Worm (Caenorhabditis elegans): ENCODE measurements around the gene K09C4.1.

Gene K09C4.1

DNA sequence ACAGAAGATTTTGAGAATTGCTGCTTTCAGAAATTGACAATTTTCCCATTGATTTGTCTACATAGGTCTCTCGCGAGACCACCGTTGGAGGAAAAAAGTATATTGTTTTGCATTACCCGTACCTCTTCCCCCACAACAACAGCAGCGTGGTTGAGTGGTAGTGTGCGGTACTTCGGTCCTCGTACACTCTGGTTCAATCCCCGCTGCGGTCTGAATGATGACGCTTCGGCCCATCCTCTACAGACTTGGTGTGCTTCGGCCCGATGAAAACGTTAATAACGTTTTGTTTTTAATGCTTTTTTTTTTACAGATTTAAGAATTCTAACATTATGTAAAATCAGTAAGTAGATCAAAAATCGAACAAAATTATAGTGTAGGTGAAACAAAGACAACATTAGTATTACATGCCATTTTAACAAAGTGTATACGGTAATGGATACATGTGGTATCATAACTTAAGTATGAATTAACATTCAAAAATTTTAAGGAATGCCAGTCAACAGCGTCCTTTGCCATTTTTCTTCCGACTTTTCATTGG lies 49.3 kb downstream of the K09C4.1 start, which contains the start of gene ZK816.3 (continued):
- TF ChIP-seq nhr-90 (tag; optimal IDR thresholded peaks at IDR 0.05; ENCODE audit: poor library complexity) (peak; percentile 63), snpc-4 (tag; optimal IDR thresholded peaks at IDR 0.05) (no peak), zag-1 (tag; optimal IDR thresholded peaks at IDR 0.05) (no peak), lin-15B (tag; optimal IDR thresholded peaks at IDR 0.05) (no peak), fkh-8 (tag; optimal IDR thresholded peaks at IDR 0.05) (no peak), aha-1 (tag; optimal IDR thresholded peaks at IDR 0.05) (no peak), ceh-90 (tag; optimal IDR thresholded peaks at IDR 0.05) (no peak), pag-3 (tag; optimal IDR thresholded peaks at IDR 0.05; ENCODE audit: borderline replicate concordance, insufficient read depth) (no peak), hlh-17 (GFP tag; optimal IDR thresholded peaks at IDR 0.05; ENCODE audit: borderline replicate concordance) (no peak), irx-1 (tag; optimal IDR thresholded peaks at IDR 0.05) (no peak), swsn-7 (tag; optimal IDR thresholded peaks at IDR 0.05) (no peak), lin-39 (tag; optimal IDR thresholded peaks at IDR 0.05) (no peak), ceh-8 (GFP tag; optimal IDR thresholded peaks at IDR 0.05) (no peak), blmp-1 (tag; optimal IDR thresholded peaks at IDR 0.05) (no peak), vab-15 (tag; optimal IDR thresholded peaks at IDR 0.05) (no peak), nhr-28 (tag; optimal IDR thresholded peaks at IDR 0.05) (no peak), grh-1 (GFP tag; IDR thresholded peaks at IDR 0.05) (no peak), nhr-237 (tag; optimal IDR thresholded peaks at IDR 0.05) (no peak), fkh-10 (GFP tag; optimal IDR thresholded peaks at IDR 0.05) (no peak), C04F5.9 (tag; optimal IDR thresholded peaks at IDR 0.05) (no peak), dpl-1 (GFP tag; optimal IDR thresholded peaks at IDR 0.05) (no peak), ceh-88 (GFP tag; IDR thresholded peaks at IDR 0.05) (no peak), nhr-77 (tag; optimal IDR thresholded peaks at IDR 0.05) (no peak), fos-1 (tag; optimal IDR thresholded peaks at IDR 0.05) (no peak), sup-37 (GFP tag; optimal IDR thresholded peaks at IDR 0.05) (no peak), fkh-4 (tag; optimal IDR thresholded peaks at IDR 0.05; ENCODE audit: borderline replicate concordance) (no peak), unc-62 (GFP tag; optimal IDR thresholded peaks at IDR 0.05) (no peak), F16B12.6 (tag; optimal IDR thresholded peaks at IDR 0.05) (no peak), tlp-1 (tag; optimal IDR thresholded peaks at IDR 0.05) (no peak), nhr-85 (tag) (no peak), unc-86 (tag; optimal IDR thresholded peaks at IDR 0.05) (no peak), dsc-1 (tag; optimal IDR thresholded peaks at IDR 0.05) (no peak), rnt-1 (tag; optimal IDR thresholded peaks at IDR 0.05) (peak; percentile 64), nhr-20 (tag; optimal IDR thresholded peaks at IDR 0.05) (peak; percentile 41), lin-14 (GFP tag; optimal IDR thresholded peaks at IDR 0.05) (peak; percentile 36), ceh-63 (GFP tag; optimal IDR thresholded peaks at IDR 0.05) (no peak), ceh-82 (tag; optimal IDR thresholded peaks at IDR 0.05) (no peak), nhr-19 (GFP tag; conservative IDR thresholded peaks at IDR 0.05) (peak; percentile 30; the same call in 1 of the 2 replicates), skn-1 (tag; optimal IDR thresholded peaks at IDR 0.05) (peak; percentile 46), nhr-12 (tag; optimal IDR thresholded peaks at IDR 0.05) (no peak), Y116A8C.19 (tag; optimal IDR thresholded peaks at IDR 0.05; ENCODE audit: borderline replicate concordance) (no peak), unc-98 (GFP tag; IDR thresholded peaks at IDR 0.05) (no peak), ama-1 (optimal IDR thresholded peaks at IDR 0.05) (no peak), mab-9 (GFP tag; IDR thresholded peaks at IDR 0.05) (no peak), C16A3.4 (tag; optimal IDR thresholded peaks at IDR 0.05) (peak; percentile 23), egl-13 (tag; optimal IDR thresholded peaks at IDR 0.05) (no peak), nhr-47 (tag; optimal IDR thresholded peaks at IDR 0.05) (peak; percentile 41), mdl-1 (tag; optimal IDR thresholded peaks at IDR 0.05) (no peak), ets-5 (GFP tag; IDR thresholded peaks at IDR 0.05) (no peak), pqm-1 (tag; optimal IDR thresholded peaks at IDR 0.05) (no peak), xbp-1 (tag; optimal IDR thresholded peaks at IDR 0.05) (no peak), snu-23 (GFP tag; optimal IDR thresholded peaks at IDR 0.05) (peak; percentile 58), nhr-71 (tag; optimal IDR thresholded peaks at IDR 0.05) (peak; percentile 36), lin-35 (GFP tag; optimal IDR thresholded peaks at IDR 0.05) (peak in 1 of 2 experiments; percentile 41)
